Worm (Caenorhabditis elegans) whole organism, L1 larva: ENCODE measurements around the gene ptc-3.
A peak's percentile ranks its signal among the peaks of the same experiment; 100 is the strongest.

Experiments used
- C34B4.2 ChIP-seq: sonication (generic microtip); optimal IDR thresholded peaks from 2 replicates; lab custom pipeline; 2017; ENCODE audit warnings: mild to moderate bottlenecking, missing genetic modification characterization, missing compliant biosample characterization
- F16B12.6 ChIP-seq: fragments of 150-350 bp; optimal IDR thresholded peaks from 2 replicates; lab custom pipeline; 2014; ENCODE audit warnings: missing biosample characterization, missing genetic modification characterization
- Y116A8C.19 ChIP-seq: sonication (generic microtip); optimal IDR thresholded peaks from 2 replicates; lab custom pipeline; 2016; ENCODE audit warnings: missing compliant biosample characterization, missing genetic modification characterization, borderline replicate concordance
- alr-1 ChIP-seq: fragments of 200-800 bp; sonication (Bioruptor generic); optimal IDR thresholded peaks from 2 replicates; lab custom pipeline; 2018; ENCODE audit warnings: borderline replicate concordance, mild to moderate bottlenecking, missing genetic modification characterization, missing compliant biosample characterization
- ama-1 ChIP-seq: fragments of 150-350 bp; optimal IDR thresholded peaks from 2 replicates; lab custom pipeline; 2014
- blmp-1 ChIP-seq: fragments of 150-350 bp; optimal IDR thresholded peaks from 2 replicates; lab custom pipeline; 2014; ENCODE audit warnings: missing biosample characterization, missing genetic modification characterization
- ceh-63 ChIP-seq: fragments of 200-800 bp; sonication (Bioruptor generic); optimal IDR thresholded peaks from 2 replicates; lab custom pipeline; 2018; ENCODE audit warnings: mild to moderate bottlenecking, missing genetic modification characterization, missing compliant biosample characterization
- ceh-8 ChIP-seq: fragments of 200-800 bp; sonication (Bioruptor generic); optimal IDR thresholded peaks from 2 replicates; lab custom pipeline; 2018; ENCODE audit warnings: mild to moderate bottlenecking, missing genetic modification characterization, moderate library complexity, missing compliant biosample characterization
- dpl-1 ChIP-seq, 3 experiments: fragments of 150-350 bp in 2 of 3; sonication (generic microtip) in 1 of 3; optimal IDR thresholded peaks; 2 replicates each; lab custom pipeline; 2014 to 2017; ENCODE audit warnings: missing biosample characterization in 3 of 3, missing genetic modification characterization in 3 of 3, missing genetic modification reagents in 3 of 3
- dsc-1 ChIP-seq: sonication (generic microtip); optimal IDR thresholded peaks from 2 replicates; lab custom pipeline; 2016; ENCODE audit warnings: mild to moderate bottlenecking, missing genetic modification characterization, missing compliant biosample characterization
- efl-1 ChIP-seq, 4 experiments: fragments of 150-350 bp; optimal IDR thresholded peaks in 3 of 4; peaks in 1 of 4; 1 replicate in 1 of 4; 2 replicates in 3 of 4; lab custom pipeline; 2014; ENCODE audit warnings: missing biosample characterization in 2 of 4, missing genetic modification characterization in 2 of 4, missing genetic modification reagents in 2 of 4
- efl-3 ChIP-seq: fragments of 200-800 bp; sonication (Bioruptor generic); optimal IDR thresholded peaks from 2 replicates; lab custom pipeline; 2018; ENCODE audit warnings: mild to moderate bottlenecking, missing genetic modification characterization, missing compliant biosample characterization
- egl-27 ChIP-seq, 2 experiments: fragments of 150-350 bp in 1 of 2; sonication (generic microtip); optimal IDR thresholded peaks; 3 replicates each; lab custom pipeline; 2017 to 2018; ENCODE audit warnings: missing biosample characterization in 2 of 2, missing genetic modification characterization in 2 of 2, missing genetic modification reagents in 2 of 2
- elt-3 ChIP-seq, 6 experiments: fragments of 150-350 bp in 1 of 6; sonication (generic microtip); optimal IDR thresholded peaks; 2 replicates each; lab custom pipeline; 2017 to 2018; ENCODE audit warnings: missing biosample characterization in 6 of 6, missing genetic modification characterization in 6 of 6, inconsistent platforms in 1 of 6
- fkh-4 ChIP-seq: sonication (generic microtip); optimal IDR thresholded peaks from 2 replicates; lab custom pipeline; 2016; ENCODE audit warnings: missing compliant biosample characterization, missing genetic modification characterization, borderline replicate concordance
- fkh-8 ChIP-seq: sonication (generic microtip); optimal IDR thresholded peaks from 2 replicates; lab custom pipeline; 2016; ENCODE audit warnings: mild to moderate bottlenecking, missing genetic modification characterization, missing compliant biosample characterization
- grh-1 ChIP-seq: fragments of 200-800 bp; sonication (Bioruptor generic); IDR thresholded peaks from 2 replicates; pipeline ENCODE4 v1.3.6; 2022; ENCODE audit warnings: missing genetic modification reagents, missing genetic modification characterization, missing compliant biosample characterization
- isw-1 ChIP-seq: fragments of 200-800 bp; sonication (Bioruptor generic); IDR thresholded peaks from 2 replicates; pipeline ENCODE4 v1.3.6; 2022; ENCODE audit warnings: missing genetic modification characterization, missing compliant biosample characterization
- jun-1 ChIP-seq: fragments of 150-350 bp; optimal IDR thresholded peaks from 2 replicates; lab custom pipeline; 2014; ENCODE audit warnings: missing biosample characterization, missing genetic modification reagents, missing genetic modification characterization
- lin-13 ChIP-seq: fragments of 150-350 bp; optimal IDR thresholded peaks from 2 replicates; lab custom pipeline; 2014; ENCODE audit warnings: missing biosample characterization, missing genetic modification reagents, missing genetic modification characterization
- lin-14 ChIP-seq: fragments of 200-800 bp; sonication (Bioruptor generic); optimal IDR thresholded peaks from 2 replicates; lab custom pipeline; 2018; ENCODE audit warnings: mild to moderate bottlenecking, missing genetic modification characterization, moderate library complexity, missing compliant biosample characterization
- lin-15B ChIP-seq: fragments of 150-350 bp; sonication (generic microtip); optimal IDR thresholded peaks from 3 replicates; lab custom pipeline; 2014; ENCODE audit warnings: missing biosample characterization, missing genetic modification characterization
- lin-35 ChIP-seq, 2 experiments: fragments of 150-350 bp; optimal IDR thresholded peaks; 2 replicates each; lab custom pipeline; 2014; ENCODE audit warnings: missing biosample characterization in 2 of 2, missing genetic modification characterization in 2 of 2, missing genetic modification reagents in 2 of 2
- lin-39 ChIP-seq: fragments of 150-350 bp; optimal IDR thresholded peaks from 2 replicates; lab custom pipeline; 2014; ENCODE audit warnings: missing biosample characterization, missing genetic modification reagents, missing genetic modification characterization
- lir-3 ChIP-seq: sonication (generic microtip); optimal IDR thresholded peaks from 2 replicates; lab custom pipeline; 2016; ENCODE audit warnings: mild to moderate bottlenecking, missing genetic modification characterization, moderate library complexity, missing compliant biosample characterization; ENCODE audit not compliant: poor library complexity
- lsy-2 ChIP-seq, 2 experiments: fragments of 150-350 bp; optimal IDR thresholded peaks; 2 replicates each; lab custom pipeline; 2014; ENCODE audit warnings: missing biosample characterization in 2 of 2, missing genetic modification characterization in 2 of 2
- mef-2 ChIP-seq: fragments of 150-350 bp; optimal IDR thresholded peaks from 2 replicates; lab custom pipeline; 2014; ENCODE audit warnings: missing biosample characterization, missing genetic modification characterization
- mep-1 ChIP-seq: fragments of 150-350 bp; optimal IDR thresholded peaks from 2 replicates; lab custom pipeline; 2014; ENCODE audit warnings: missing biosample characterization, missing genetic modification characterization
- nhr-19 ChIP-seq: fragments of 200-800 bp; sonication (Bioruptor generic); conservative IDR thresholded peaks from 2 replicates; pipeline ENCODE4 v1.3.6; 2022; ENCODE audit warnings: missing genetic modification characterization, missing compliant biosample characterization
- nhr-47 ChIP-seq: sonication (generic microtip); optimal IDR thresholded peaks from 2 replicates; lab custom pipeline; 2016; ENCODE audit warnings: mild to moderate bottlenecking, missing genetic modification characterization, moderate library complexity, missing compliant biosample characterization
- nhr-71 ChIP-seq: sonication (generic microtip); optimal IDR thresholded peaks from 2 replicates; lab custom pipeline; 2016; ENCODE audit warnings: mild to moderate bottlenecking, missing genetic modification characterization, moderate library complexity, missing compliant biosample characterization
- nhr-76 ChIP-seq: sonication (generic microtip); optimal IDR thresholded peaks from 2 replicates; lab custom pipeline; 2017; ENCODE audit warnings: missing biosample characterization, missing genetic modification characterization
- nhr-85 ChIP-seq: sonication (generic microtip); peaks from one replicate; lab custom pipeline; 2016; ENCODE audit warnings: missing genetic modification characterization, inconsistent platforms, missing compliant biosample characterization
- nhr-90 ChIP-seq: sonication (generic microtip); optimal IDR thresholded peaks from 2 replicates; lab custom pipeline; 2016; ENCODE audit warnings: mild to moderate bottlenecking, missing genetic modification characterization, missing compliant biosample characterization; ENCODE audit not compliant: poor library complexity
- rnt-1 ChIP-seq: sonication (generic microtip); optimal IDR thresholded peaks from 2 replicates; lab custom pipeline; 2016; ENCODE audit warnings: mild to moderate bottlenecking, missing genetic modification characterization, moderate library complexity, missing compliant biosample characterization
- snpc-4 ChIP-seq: fragments of 150-350 bp; optimal IDR thresholded peaks from 2 replicates; lab custom pipeline; 2014; ENCODE audit warnings: missing biosample characterization, missing genetic modification characterization
- snu-23 ChIP-seq: sonication (generic microtip); optimal IDR thresholded peaks from 2 replicates; lab custom pipeline; 2016; ENCODE audit warnings: missing genetic modification characterization, missing compliant biosample characterization
- sptf-1 ChIP-seq: fragments of 150-350 bp; optimal IDR thresholded peaks from 2 replicates; lab custom pipeline; 2014; ENCODE audit warnings: missing biosample characterization, missing genetic modification characterization
- sup-37 ChIP-seq: fragments of 200-800 bp; sonication (Bioruptor generic); optimal IDR thresholded peaks from 2 replicates; lab custom pipeline; 2018; ENCODE audit warnings: mild to moderate bottlenecking, missing genetic modification characterization, missing compliant biosample characterization
- swsn-7 ChIP-seq: sonication (generic microtip); optimal IDR thresholded peaks from 2 replicates; lab custom pipeline; 2016; ENCODE audit warnings: missing genetic modification characterization, missing compliant biosample characterization
- tbx-2 ChIP-seq: sonication (generic microtip); optimal IDR thresholded peaks from 2 replicates; lab custom pipeline; 2016; ENCODE audit warnings: missing genetic modification characterization, missing compliant biosample characterization
- unc-130 ChIP-seq: fragments of 150-350 bp; optimal IDR thresholded peaks from 2 replicates; lab custom pipeline; 2017; ENCODE audit warnings: missing biosample characterization, missing genetic modification characterization, inconsistent platforms
- xbp-1 ChIP-seq: sonication (generic microtip); optimal IDR thresholded peaks from 2 replicates; lab custom pipeline; 2016; ENCODE audit warnings: missing genetic modification characterization, missing compliant biosample characterization
- zag-1 ChIP-seq: fragments of 150-350 bp; optimal IDR thresholded peaks from 2 replicates; lab custom pipeline; 2014; ENCODE audit warnings: missing biosample characterization, missing genetic modification characterization
- zip-4 ChIP-seq: fragments of 200-800 bp; sonication (Bioruptor generic); optimal IDR thresholded peaks from 2 replicates; lab custom pipeline; 2018; ENCODE audit warnings: mild to moderate bottlenecking, missing genetic modification characterization, moderate library complexity, missing compliant biosample characterization
- ztf-11 ChIP-seq, 2 experiments: sonication (generic microtip); optimal IDR thresholded peaks; 2 replicates each; lab custom pipeline; 2016 to 2017; ENCODE audit warnings: missing genetic modification characterization in 2 of 2, missing biosample characterization in 1 of 2, missing compliant biosample characterization in 1 of 2
- ztf-4 ChIP-seq: fragments of 150-350 bp; optimal IDR thresholded peaks from 2 replicates; lab custom pipeline; 2014; ENCODE audit warnings: missing biosample characterization, missing genetic modification characterization

Gene ptc-3

DNA sequence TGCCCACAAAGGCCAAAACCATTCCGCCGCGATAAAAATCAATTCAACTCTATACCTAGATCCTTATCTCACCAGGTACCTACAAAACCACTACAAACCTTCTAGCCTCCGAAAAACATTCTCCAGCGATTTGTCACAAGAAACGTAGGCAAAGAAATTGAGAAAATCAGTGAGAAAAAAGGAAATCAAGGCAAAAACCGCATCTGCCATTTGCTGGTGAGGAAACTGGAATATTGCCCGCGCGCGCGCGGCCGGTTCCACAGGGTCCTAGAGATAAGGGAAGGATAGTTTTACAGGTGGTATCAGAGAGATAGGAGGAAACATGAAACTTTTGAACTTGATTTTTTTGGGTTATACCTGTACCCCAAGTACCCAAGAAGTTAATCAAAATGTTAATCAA, 5.2 kb upstream of the ptc-3 start (continued):
- no peak for TF ChIP-seq sup-37
- no peak for TF ChIP-seq fkh-8 (tag; lab: Kevin White, UChicago)
- TF ChIP-seq F16B12.6 (tag; lab: Kevin White, UChicago), result no peak
- TF ChIP-seq rnt-1 (tag; lab: Kevin White, UChicago), result peak; percentile 29
- TF ChIP-seq xbp-1 (tag; lab: Kevin White, UChicago), result no peak
- no peak for TF ChIP-seq grh-1 (GFP tag; lab: Robert Waterston, UW)
- TF ChIP-seq ama-1 (lab: Kevin White, UChicago), result no peak
- no peak for TF ChIP-seq alr-1 (tag; lab: Kevin White, UChicago)
- TF ChIP-seq unc-130 (tag; lab: Kevin White, UChicago), result no peak
- TF ChIP-seq snpc-4 (tag; lab: Kevin White, UChicago), result no peak
- TF ChIP-seq lin-14 (GFP tag; lab: Kevin White, UChicago), result peak; percentile 53
- TF ChIP-seq lir-3 (tag; lab: Kevin White, UChicago), result no peak
- TF ChIP-seq efl-1 (optimal IDR thresholded peaks at IDR 0.05; lab: Kevin White, UChicago), result no peak
- peak in 1 of 2 experiments; percentile 66 for TF ChIP-seq efl-1 (GFP tag; optimal IDR thresholded peaks at IDR 0.05 in 1 of 2; lab: Kevin White, UChicago)
- peak; percentile 85 for TF ChIP-seq nhr-85
- TF ChIP-seq ceh-63, result no peak
- no peak for TF ChIP-seq ztf-4 (tag; lab: Kevin White, UChicago)
- TF ChIP-seq dsc-1 (tag; lab: Kevin White, UChicago), result no peak
- TF ChIP-seq blmp-1 (tag; lab: Kevin White, UChicago), result peak; percentile 79
- no peak for TF ChIP-seq mef-2 (tag; lab: Kevin White, UChicago)

DNA sequence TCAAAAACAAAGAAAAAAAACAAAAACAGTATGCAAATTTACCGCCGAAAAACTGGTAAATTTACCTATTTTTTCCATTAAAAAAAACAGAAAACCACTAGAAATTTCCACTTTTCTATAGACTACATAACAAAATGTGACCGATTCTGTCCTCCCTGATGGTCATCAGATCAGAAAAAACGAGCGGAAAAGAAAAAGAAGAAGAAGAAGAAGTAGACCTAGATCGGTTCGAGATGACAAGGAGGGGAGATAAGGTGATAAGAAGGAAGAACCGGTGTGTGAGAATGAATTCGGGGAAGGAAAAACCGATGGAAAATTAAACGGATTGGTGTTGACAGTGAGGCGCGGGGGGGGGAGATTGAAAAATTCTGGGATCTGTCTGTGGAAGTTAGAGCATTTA, 3.7 kb upstream of the ptc-3 start:
- TF ChIP-seq elt-3 (tag; optimal IDR thresholded peaks at IDR 0.05; lab: Kevin White, UChicago) (peak in 3 of 6 experiments; percentile 7 to 84 (median 35)), zag-1 (tag; lab: Kevin White, UChicago) (no peak), nhr-76 (no peak), ztf-11 (tag; optimal IDR thresholded peaks at IDR 0.05; lab: Kevin White, UChicago) (no peak), mef-2 (tag; lab: Kevin White, UChicago) (no peak), lir-3 (tag; lab: Kevin White, UChicago) (no peak), tbx-2 (no peak), ceh-8 (GFP tag; lab: Kevin White, UChicago) (no peak), dpl-1 (GFP tag; optimal IDR thresholded peaks at IDR 0.05; lab: Kevin White, UChicago) (no peak), nhr-85 (peak; percentile 55), xbp-1 (tag; lab: Kevin White, UChicago) (no peak), efl-3 (GFP tag; lab: Kevin White, UChicago) (no peak), Y116A8C.19 (no peak), egl-27 (tag; optimal IDR thresholded peaks at IDR 0.05; lab: Kevin White, UChicago) (no peak), sptf-1 (no peak), isw-1 (no peak), nhr-90 (tag; lab: Kevin White, UChicago) (no peak), lin-39 (no peak), lsy-2 (tag; optimal IDR thresholded peaks at IDR 0.05; lab: Kevin White, UChicago) (no peak), fkh-4 (no peak), lin-35 (GFP tag; optimal IDR thresholded peaks at IDR 0.05; lab: Kevin White, UChicago) (peak in 1 of 2 experiments; percentile 27), C34B4.2 (tag; lab: Kevin White, UChicago) (no peak), lin-13 (no peak), blmp-1 (tag; lab: Kevin White, UChicago) (peak; percentile 68)
- TF ChIP-seq, all 84 proteins: peak for 4

DNA sequence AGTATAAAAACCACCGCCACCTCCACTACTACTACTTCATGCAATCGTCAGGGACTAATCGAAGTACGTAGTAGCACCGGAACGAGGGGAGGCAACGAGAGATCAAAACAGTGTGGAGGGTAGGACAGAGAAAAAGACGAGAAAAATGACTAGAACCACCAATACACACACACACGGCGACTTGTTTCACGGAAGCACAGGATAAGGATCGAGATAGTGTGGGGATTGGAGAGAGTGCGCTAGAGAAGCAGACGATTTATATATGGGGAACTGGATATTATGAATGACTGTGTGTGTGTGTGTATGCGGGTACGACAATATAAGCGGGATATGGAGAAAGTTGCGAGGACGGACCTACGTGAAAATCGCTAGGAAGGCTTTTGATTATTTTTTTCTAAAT, 2.4 kb upstream of the ptc-3 start:
- peak in 1 of 3 experiments; percentile 10 for TF ChIP-seq dpl-1 (GFP tag; optimal IDR thresholded peaks at IDR 0.05; lab: Kevin White, UChicago)
- TF ChIP-seq nhr-19, result 0 out of 2 replicates have a peak, but pooled peaks have one; percentile 15
- peak; percentile 74 for TF ChIP-seq blmp-1 (tag; lab: Kevin White, UChicago)
- peak; percentile 33 for TF ChIP-seq lin-14 (GFP tag; lab: Kevin White, UChicago)
- 0 out of 2 replicates have a peak, but pooled peaks have one; percentile 45 for TF ChIP-seq grh-1 (GFP tag; lab: Robert Waterston, UW)
- TF ChIP-seq nhr-85, result no peak
- peak; percentile 25 for TF ChIP-seq nhr-71
- peak; percentile 25 for TF ChIP-seq mep-1 (tag; lab: Kevin White, UChicago)
- no peak for TF ChIP-seq lin-15B (tag; lab: Kevin White, UChicago)
- no peak for TF ChIP-seq jun-1 (tag; lab: Kevin White, UChicago)
- peak; percentile 7 for TF ChIP-seq swsn-7 (tag; lab: Kevin White, UChicago)
- peak in 2 of 6 experiments; percentile 1 to 22 for TF ChIP-seq elt-3 (tag; optimal IDR thresholded peaks at IDR 0.05; lab: Kevin White, UChicago)
- peak; percentile 40 for TF ChIP-seq snu-23
- TF ChIP-seq zip-4 (GFP tag; lab: Kevin White, UChicago), result no peak
- TF ChIP-seq ztf-4 (tag; lab: Kevin White, UChicago), result peak; percentile 20
- no peak for TF ChIP-seq nhr-47 (tag; lab: Kevin White, UChicago)
